Worm (Caenorhabditis elegans) whole organism, early embryonic: Measurements from ENCODE around the gene C50F4.1.

Experiments
- B0310.2 ChIP-seq: sonication (generic microtip); optimal IDR thresholded peaks from 2 replicates; lab custom pipeline; 2016; ENCODE audit warnings: mild to moderate bottlenecking, missing genetic modification characterization, missing compliant biosample characterization
- F13C5.2 ChIP-seq: sonication (generic microtip); optimal IDR thresholded peaks from 2 replicates; lab custom pipeline; 2017; ENCODE audit warnings: mild to moderate bottlenecking, missing genetic modification characterization, inconsistent platforms, missing compliant biosample characterization
- aly-1 ChIP-seq: sonication (generic microtip); optimal IDR thresholded peaks from 2 replicates; lab custom pipeline; 2016; ENCODE audit warnings: missing genetic modification characterization, missing compliant biosample characterization
- ama-1 ChIP-seq: fragments of 150-350 bp; optimal IDR thresholded peaks from 2 replicates; lab custom pipeline; 2014
- ceh-13 ChIP-seq: fragments of 200-800 bp; sonication (Bioruptor generic); optimal IDR thresholded peaks from 2 replicates; lab custom pipeline; 2018; ENCODE audit warnings: mild to moderate bottlenecking, missing genetic modification characterization, missing compliant biosample characterization
- ceh-36 ChIP-seq: sonication (generic microtip); optimal IDR thresholded peaks from 2 replicates; lab custom pipeline; 2016; ENCODE audit warnings: missing genetic modification characterization, inconsistent platforms, missing compliant biosample characterization
- ets-7 ChIP-seq: sonication (generic microtip); optimal IDR thresholded peaks from 2 replicates; lab custom pipeline; 2016; ENCODE audit warnings: missing genotype, missing genetic modification characterization, missing compliant biosample characterization
- flt-1 ChIP-seq: fragments of 200-800 bp; sonication (Bioruptor generic); IDR thresholded peaks from 2 replicates; pipeline ENCODE4 v1.3.6; 2022; ENCODE audit warnings: missing genetic modification characterization, missing compliant biosample characterization
- hmbx-1 ChIP-seq: sonication (generic microtip); optimal IDR thresholded peaks from 2 replicates; lab custom pipeline; 2016; ENCODE audit warnings: mild to moderate bottlenecking, missing genetic modification characterization, missing compliant biosample characterization
- hmg-4 ChIP-seq: fragments of 200-800 bp; sonication (Bioruptor generic); optimal IDR thresholded peaks from 2 replicates; lab custom pipeline; 2018; ENCODE audit warnings: mild to moderate bottlenecking, missing genetic modification characterization, missing compliant biosample characterization
- hnd-1 ChIP-seq: sonication (generic microtip); optimal IDR thresholded peaks from 2 replicates; lab custom pipeline; 2016; ENCODE audit warnings: missing genetic modification characterization, missing compliant biosample characterization
- pes-1 ChIP-seq: fragments of 200-800 bp; sonication (Bioruptor generic); IDR thresholded peaks from 2 replicates; pipeline ENCODE4 v1.3.6; 2022; ENCODE audit warnings: missing genetic modification reagents, missing genetic modification characterization, missing compliant biosample characterization
- scrt-1 ChIP-seq: fragments of 200-800 bp; sonication (Bioruptor generic); IDR thresholded peaks from 2 replicates; pipeline ENCODE4 v1.3.6; 2022; ENCODE audit warnings: missing genetic modification characterization, missing compliant biosample characterization
- sea-1 ChIP-seq: fragments of 200-800 bp; sonication (Bioruptor generic); conservative IDR thresholded peaks from 2 replicates; pipeline ENCODE4 v1.3.6; 2022; ENCODE audit warnings: missing genetic modification characterization, missing compliant biosample characterization
- tbx-11 ChIP-seq: fragments of 200-800 bp; sonication (Bioruptor generic); IDR thresholded peaks from 2 replicates; pipeline ENCODE4 v1.3.6; 2022; ENCODE audit warnings: missing genetic modification characterization, missing compliant biosample characterization
- tbx-37 ChIP-seq: fragments of 200-800 bp; sonication (Bioruptor generic); conservative IDR thresholded peaks from 2 replicates; pipeline ENCODE4 v1.3.6; 2022; ENCODE audit warnings: missing genetic modification reagents, missing genetic modification characterization, missing compliant biosample characterization
- tra-4 ChIP-seq: sonication (generic microtip); optimal IDR thresholded peaks from 2 replicates; lab custom pipeline; 2017; ENCODE audit warnings: missing genetic modification characterization, missing compliant biosample characterization

Gene C50F4.1

DNA sequence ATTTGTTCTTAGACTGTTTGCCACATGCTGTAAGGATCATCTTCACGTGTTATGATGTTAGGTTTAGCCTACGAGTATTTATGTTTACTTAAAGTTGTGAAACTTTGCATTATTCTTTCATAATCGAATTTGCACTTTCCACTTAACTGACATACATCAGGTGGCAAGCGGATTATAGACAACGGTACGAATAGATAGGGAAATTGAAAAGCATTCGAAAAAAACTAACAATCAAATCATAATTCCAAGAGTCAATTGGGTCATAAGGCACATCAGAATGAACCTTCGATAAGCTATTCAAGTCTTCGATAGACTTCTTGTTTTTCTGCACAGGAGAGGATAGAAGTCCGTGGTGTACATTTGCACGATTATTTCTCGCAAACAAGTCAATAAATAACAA is 34.1 kb upstream of the C50F4.1 start:
- no peak for TF ChIP-seq ama-1 (lab: Kevin White, UChicago)

DNA sequence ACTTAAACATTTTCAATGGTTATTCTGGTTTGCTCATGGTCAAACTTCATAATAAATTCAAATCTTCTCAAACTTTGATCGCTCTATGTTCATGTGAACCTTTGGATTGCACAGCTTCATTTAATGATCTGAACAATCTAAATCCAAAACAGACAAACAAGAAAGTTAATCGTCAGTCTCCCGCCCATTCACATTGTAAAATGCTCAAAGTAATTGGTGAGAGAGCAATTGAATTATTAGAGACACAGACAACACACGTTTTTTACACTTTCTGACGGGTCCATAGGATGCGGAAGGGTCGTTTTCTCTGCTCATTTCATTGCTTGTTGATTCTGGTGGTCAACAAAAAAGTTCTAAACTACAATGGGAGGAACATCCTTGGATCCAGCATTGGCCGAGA is 29.9 kb upstream of the C50F4.1 start, which contains the start of gene gsnl-1:
Gene gsnl-1 (plus strand): TSS at position 301 of the 400 bp plus-strand sequence.
- TF ChIP-seq hnd-1 (tag; lab: Kevin White, UChicago): no peak
- TF ChIP-seq ceh-13 (GFP tag; lab: Kevin White, UChicago): no peak
- TF ChIP-seq tbx-37 (GFP tag; lab: Robert Waterston, UW): no peak
- no peak for TF ChIP-seq tra-4
- TF ChIP-seq B0310.2 (tag; lab: Kevin White, UChicago): no peak
- TF ChIP-seq F13C5.2 (tag; lab: Kevin White, UChicago): no peak
- no peak for TF ChIP-seq flt-1 (GFP tag; lab: Robert Waterston, UW)
- no peak for TF ChIP-seq ets-7 (tag; lab: Kevin White, UChicago)
- TF ChIP-seq hmg-4: no peak
- no peak for TF ChIP-seq ama-1 (lab: Kevin White, UChicago)
- no peak for TF ChIP-seq pes-1 (GFP tag; lab: Robert Waterston, UW)
- no peak for TF ChIP-seq scrt-1 (GFP tag; lab: Robert Waterston, UW)
- no peak for TF ChIP-seq ceh-36 (tag; lab: Kevin White, UChicago)
- TF ChIP-seq hmbx-1 (tag; lab: Kevin White, UChicago): no peak
- no peak for TF ChIP-seq aly-1 (tag; lab: Kevin White, UChicago)

DNA sequence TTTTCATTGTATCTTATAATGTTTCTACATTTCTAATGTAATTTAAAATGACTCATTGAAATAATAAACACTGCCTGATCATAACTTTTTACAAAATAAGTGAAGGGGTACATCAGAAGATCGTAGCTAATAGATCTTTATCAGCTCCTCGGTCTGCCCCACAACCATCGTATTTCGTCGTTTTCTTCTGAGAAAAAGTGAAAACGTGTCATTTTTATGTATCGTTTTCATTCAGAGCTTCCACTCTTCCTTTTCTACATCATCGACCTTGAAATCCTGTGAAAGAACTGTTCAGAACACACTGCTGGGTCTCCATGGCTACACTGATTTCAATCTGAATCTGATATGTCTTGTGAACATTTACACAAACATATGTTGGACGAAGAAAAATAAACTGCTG is 27.3 kb upstream of the C50F4.1 start:
- TF ChIP-seq tra-4 (no peak), B0310.2 (tag; lab: Kevin White, UChicago) (no peak), ets-7 (tag; lab: Kevin White, UChicago) (no peak), tbx-11 (GFP tag; lab: Robert Waterston, UW) (no peak), F13C5.2 (tag; lab: Kevin White, UChicago) (no peak), hnd-1 (tag; lab: Kevin White, UChicago) (no peak), hmg-4 (no peak)

DNA sequence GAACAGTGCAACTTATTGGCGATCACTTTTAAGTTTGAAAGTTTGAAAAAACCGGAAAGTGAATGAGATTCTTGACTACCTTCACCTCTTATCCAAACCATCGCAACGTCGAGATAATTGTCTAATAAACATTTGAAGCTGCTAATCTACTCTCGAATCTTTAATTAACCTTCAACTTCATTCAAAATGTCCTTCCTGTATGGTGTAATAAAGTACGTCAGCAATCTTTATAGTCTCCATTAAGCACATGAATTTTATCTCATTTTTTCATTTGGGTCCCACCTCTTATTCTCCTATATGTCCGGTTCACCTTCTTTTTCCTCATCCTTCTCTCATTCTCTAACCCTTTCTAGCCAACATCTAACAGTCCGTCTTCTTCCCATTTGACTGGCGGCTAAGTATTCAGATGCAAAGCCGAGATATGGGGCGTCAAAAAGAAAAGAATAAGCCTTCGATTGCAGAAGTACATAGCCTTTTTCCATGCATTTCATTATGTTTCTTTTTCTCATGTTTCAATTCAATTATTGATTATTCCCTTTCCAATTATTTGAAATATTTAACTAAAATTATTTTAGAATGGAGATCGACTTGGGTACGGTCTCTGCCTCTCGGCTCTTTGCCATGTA is 25.7 kb upstream of the C50F4.1 start, which contains the start of gene swt-5:
Gene swt-5 (plus strand): TSS at position 576 of the 626 bp plus-strand sequence.
- TF ChIP-seq aly-1 (tag; lab: Kevin White, UChicago) (no peak), hnd-1 (tag; lab: Kevin White, UChicago) (no peak), tra-4 (no peak), ceh-13 (GFP tag; lab: Kevin White, UChicago) (no peak), B0310.2 (tag; lab: Kevin White, UChicago) (no peak), F13C5.2 (tag; lab: Kevin White, UChicago) (no peak), tbx-37 (GFP tag; lab: Robert Waterston, UW) (no peak), flt-1 (GFP tag; lab: Robert Waterston, UW) (no peak), hmbx-1 (tag; lab: Kevin White, UChicago) (no peak), hmg-4 (no peak), sea-1 (GFP tag; lab: Robert Waterston, UW) (no peak), ets-7 (tag; lab: Kevin White, UChicago) (no peak)

DNA sequence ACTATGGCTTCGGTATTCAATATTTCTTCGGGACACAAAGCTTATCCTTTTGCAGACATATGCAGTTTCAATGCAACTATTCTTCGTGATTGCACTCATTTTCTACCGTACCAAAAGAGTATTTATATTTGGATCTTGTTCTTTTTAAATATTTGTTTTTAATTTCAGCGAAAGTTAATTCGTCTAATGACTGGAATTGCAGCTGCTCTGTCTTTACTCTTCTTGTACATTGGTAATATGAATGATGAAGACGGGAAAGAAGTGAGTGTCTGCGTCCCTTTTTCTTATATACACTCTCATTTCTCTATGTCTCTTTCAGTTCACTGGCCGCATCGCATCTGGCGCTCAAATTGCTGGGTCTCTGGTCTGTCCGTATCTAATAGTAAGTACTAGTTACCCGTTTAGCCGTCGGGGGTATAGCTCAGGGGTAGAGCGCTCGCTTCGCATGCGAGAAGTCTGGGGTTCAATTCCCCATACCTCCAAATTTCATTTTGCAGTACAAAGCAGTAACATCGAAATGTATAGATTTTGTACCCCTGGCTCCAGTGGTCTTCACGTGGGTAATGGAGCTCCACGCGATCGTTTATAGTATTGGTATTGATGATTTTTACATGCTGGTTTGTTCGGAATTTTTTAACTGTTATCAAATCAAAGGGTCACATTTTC is 23.3 kb upstream of the C50F4.1 start:
- TF ChIP-seq tbx-37 (GFP tag; lab: Robert Waterston, UW): peak; percentile 92
- TF ChIP-seq ets-7 (tag; lab: Kevin White, UChicago): peak; percentile 76
- peak; percentile 91 for TF ChIP-seq ceh-36 (tag; lab: Kevin White, UChicago)
- peak; percentile 91 for TF ChIP-seq F13C5.2 (tag; lab: Kevin White, UChicago)
- TF ChIP-seq hnd-1 (tag; lab: Kevin White, UChicago): peak; percentile 87
- TF ChIP-seq B0310.2 (tag; lab: Kevin White, UChicago): peak; percentile 93
- TF ChIP-seq flt-1 (GFP tag; lab: Robert Waterston, UW): peak; percentile 96
- peak; percentile 94 for TF ChIP-seq tbx-11 (GFP tag; lab: Robert Waterston, UW)
- peak; percentile 84 for TF ChIP-seq ceh-13 (GFP tag; lab: Kevin White, UChicago)
- peak; percentile 91 for TF ChIP-seq aly-1 (tag; lab: Kevin White, UChicago)
- no peak for TF ChIP-seq ama-1 (lab: Kevin White, UChicago)
- TF ChIP-seq hmg-4: peak; percentile 96
- TF ChIP-seq hmbx-1 (tag; lab: Kevin White, UChicago): peak; percentile 74
- no peak; the same call in 1 of the 2 replicates for TF ChIP-seq pes-1 (GFP tag; lab: Robert Waterston, UW)
- peak; percentile 97 for TF ChIP-seq scrt-1 (GFP tag; lab: Robert Waterston, UW)
- TF ChIP-seq tra-4: peak; percentile 75
- TF ChIP-seq sea-1 (GFP tag; lab: Robert Waterston, UW): peak; percentile 96

DNA sequence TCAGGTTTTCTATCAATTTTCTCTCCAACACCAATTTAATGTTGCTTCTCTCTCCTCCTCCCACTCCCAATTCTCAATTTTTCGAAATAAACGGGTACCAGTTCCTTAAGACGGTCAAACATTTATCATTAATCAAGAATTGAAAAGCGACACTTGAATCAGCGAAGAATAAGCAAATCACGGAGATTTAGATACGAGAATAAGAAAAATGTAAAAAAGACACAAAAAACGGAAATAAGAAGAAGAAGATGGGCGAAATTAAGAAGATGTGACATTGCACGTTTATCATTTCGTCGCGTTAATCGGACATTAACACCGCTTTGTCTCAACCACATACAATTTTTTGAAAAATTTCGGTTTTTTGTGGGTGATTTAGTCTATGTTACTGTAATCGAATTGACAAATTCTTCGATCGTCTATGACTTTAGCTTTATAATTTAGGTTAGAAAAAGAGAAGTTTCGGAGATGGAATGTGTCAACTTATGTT is 22.1 kb upstream of the C50F4.1 start, which contains the start of gene haao-1:
Gene haao-1 (plus strand): TSS at position 437 of the 487 bp plus-strand sequence.
- TF ChIP-seq hnd-1 (tag; lab: Kevin White, UChicago): no peak
- TF ChIP-seq pes-1 (GFP tag; lab: Robert Waterston, UW): no peak
- no peak for TF ChIP-seq hmg-4
- no peak for TF ChIP-seq ceh-36 (tag; lab: Kevin White, UChicago)
- no peak for TF ChIP-seq tbx-37 (GFP tag; lab: Robert Waterston, UW)
- TF ChIP-seq ama-1 (lab: Kevin White, UChicago): no peak
- no peak for TF ChIP-seq tbx-11 (GFP tag; lab: Robert Waterston, UW)
- TF ChIP-seq tra-4: no peak
- no peak for TF ChIP-seq ets-7 (tag; lab: Kevin White, UChicago)
- TF ChIP-seq F13C5.2 (tag; lab: Kevin White, UChicago): no peak
- TF ChIP-seq scrt-1 (GFP tag; lab: Robert Waterston, UW): no peak
- TF ChIP-seq hmbx-1 (tag; lab: Kevin White, UChicago): no peak
- no peak for TF ChIP-seq sea-1 (GFP tag; lab: Robert Waterston, UW)
- TF ChIP-seq aly-1 (tag; lab: Kevin White, UChicago): no peak
- no peak for TF ChIP-seq flt-1 (GFP tag; lab: Robert Waterston, UW)
- no peak for TF ChIP-seq B0310.2 (tag; lab: Kevin White, UChicago)
